Worm (Caenorhabditis elegans) whole organism, L4/young adult: Measurements from ENCODE around the gene rpl-33.

Experiments used
- dao-5 ChIP-seq: sonication (generic microtip); optimal IDR thresholded peaks from 2 replicates; lab custom pipeline; 2016; ENCODE audit warnings: missing genotype, missing genetic modification characterization, moderate library complexity, missing compliant biosample characterization
- him-1 ChIP-seq: sonication (generic microtip); optimal IDR thresholded peaks from 2 replicates; lab custom pipeline; 2016; ENCODE audit warnings: missing genotype, missing genetic modification reagents, missing genetic modification characterization, missing compliant biosample characterization

ce11 chrII:7056328-7056727 lies 49.0 kb upstream of the rpl-33 start:
- TF ChIP-seq him-1 (tag; lab: Kevin White, UChicago) (no peak), dao-5 (tag; lab: Kevin White, UChicago) (no peak)
